Worm (Caenorhabditis elegans): Measurements from ENCODE around the gene snf-9.

snf-9 gene

ce11 chrIV:17285263-17285662 is 26.7 kb upstream of the snf-9 start:
- peak; percentile 35 for TF ChIP-seq lin-39 (tag; optimal IDR thresholded peaks at IDR 0.05)
- no peak for TF ChIP-seq nhr-23 (tag; optimal IDR thresholded peaks at IDR 0.05)
- peak; percentile 49 for TF ChIP-seq nfya-1 (tag; optimal IDR thresholded peaks at IDR 0.05; ENCODE audit: insufficient read depth)
- peak; percentile 33 for TF ChIP-seq fkh-10 (GFP tag; optimal IDR thresholded peaks at IDR 0.05)
- TF ChIP-seq tbx-2 (tag; optimal IDR thresholded peaks at IDR 0.05) = no peak
- TF ChIP-seq skn-1 (tag; optimal IDR thresholded peaks at IDR 0.05) = no peak
- no peak for TF ChIP-seq ceh-28 (tag; optimal IDR thresholded peaks at IDR 0.05)
- TF ChIP-seq nhr-28 (tag; optimal IDR thresholded peaks at IDR 0.05) = no peak
- peak; percentile 29 for TF ChIP-seq snpc-4 (tag; optimal IDR thresholded peaks at IDR 0.05)
- no peak for TF ChIP-seq lsy-12 (tag; optimal IDR thresholded peaks at IDR 0.05)
- TF ChIP-seq ama-1 (optimal IDR thresholded peaks at IDR 0.05) = no peak

- TF ChIP-seq elt-2 (tag; optimal IDR thresholded peaks at IDR 0.05) (peak; percentile 3), ztf-4 (tag; optimal IDR thresholded peaks at IDR 0.05) (no peak), egl-5 (tag; optimal IDR thresholded peaks at IDR 0.05) (peak; percentile 13)
Observed at ce11 chrIV:17287908-17288675, 23.9 kb upstream of the snf-9 start, which contains the start of gene zipt-7.1. TSS of gene zipt-7.1 (minus strand) at chrIV:17288139.

- TF ChIP-seq ama-1 (optimal IDR thresholded peaks at IDR 0.05) (no peak), lin-15B (tag; optimal IDR thresholded peaks at IDR 0.05) (no peak), lsy-12 (tag; optimal IDR thresholded peaks at IDR 0.05) (no peak), egl-5 (tag; optimal IDR thresholded peaks at IDR 0.05) (no peak), sea-2 (GFP tag; optimal IDR thresholded peaks at IDR 0.05) (no peak), pqm-1 (tag; optimal IDR thresholded peaks at IDR 0.05) (no peak), fkh-10 (GFP tag; optimal IDR thresholded peaks at IDR 0.05) (no peak), R02D3.7 (tag; optimal IDR thresholded peaks at IDR 0.05) (no peak), ceh-16 (tag; optimal IDR thresholded peaks at IDR 0.05) (no peak), nhr-25 (tag; optimal IDR thresholded peaks at IDR 0.05) (no peak)
Observed at ce11 chrIV:17291629-17292199, 20.2 kb upstream of the snf-9 start, which contains the start of the genes T28F3.11 and slc-17.4. TSS of gene T28F3.11 (minus strand) at chrIV:17291679. TSS of gene slc-17.4 (minus strand) at chrIV:17291733.

- peak; percentile 59 for TF ChIP-seq elt-2 (tag; optimal IDR thresholded peaks at IDR 0.05)
- peak; percentile 72 for TF ChIP-seq pqm-1 (tag; optimal IDR thresholded peaks at IDR 0.05)
- TF ChIP-seq ZK546.5 (tag; optimal IDR thresholded peaks at IDR 0.05) = no peak
Observed at ce11 chrIV:17292350-17292749, 19.6 kb upstream of the snf-9 start.

- TF ChIP-seq aly-2 (tag; optimal IDR thresholded peaks at IDR 0.05) (no peak), ceh-28 (tag; optimal IDR thresholded peaks at IDR 0.05) (no peak), elt-2 (tag; optimal IDR thresholded peaks at IDR 0.05) (peak; percentile 59), pqm-1 (tag; optimal IDR thresholded peaks at IDR 0.05) (peak; percentile 55), nhr-12 (tag; optimal IDR thresholded peaks at IDR 0.05) (no peak), ceh-82 (tag; optimal IDR thresholded peaks at IDR 0.05) (no peak), unc-62 (GFP tag; optimal IDR thresholded peaks at IDR 0.05) (no peak), zag-1 (tag; optimal IDR thresholded peaks at IDR 0.05) (no peak)
Observed at ce11 chrIV:17293068-17293467, 18.9 kb upstream of the snf-9 start.

- peak; percentile 72 for TF ChIP-seq lin-39 (tag; optimal IDR thresholded peaks at IDR 0.05)
- TF ChIP-seq ZK546.5 (tag; optimal IDR thresholded peaks at IDR 0.05) = no peak
- peak; percentile 40 for TF ChIP-seq hmg-11 (tag; optimal IDR thresholded peaks at IDR 0.05)
- peak; percentile 32 for TF ChIP-seq lin-15B (tag; optimal IDR thresholded peaks at IDR 0.05)
- TF ChIP-seq egl-5 (tag; optimal IDR thresholded peaks at IDR 0.05) = peak; percentile 71
- TF ChIP-seq mml-1 (tag; optimal IDR thresholded peaks at IDR 0.05) = no peak
Observed at ce11 chrIV:17293679-17294078, 18.3 kb upstream of the snf-9 start.

ce11 chrIV:17294489-17294888 is 17.5 kb upstream of the snf-9 start, which contains the start of gene T28F3.5:
TSS of gene T28F3.5 (plus strand) at chrIV:17294789.
- no peak for TF ChIP-seq R02D3.7 (tag; optimal IDR thresholded peaks at IDR 0.05)
- TF ChIP-seq nhr-43 (tag; optimal IDR thresholded peaks at IDR 0.05; ENCODE audit: poor library complexity, severe bottlenecking) = no peak
- no peak for TF ChIP-seq eor-1 (tag; optimal IDR thresholded peaks at IDR 0.05)
- TF ChIP-seq nfya-1 (tag; optimal IDR thresholded peaks at IDR 0.05; ENCODE audit: insufficient read depth) = no peak
- TF ChIP-seq nhr-237 (tag; optimal IDR thresholded peaks at IDR 0.05) = no peak
- no peak for TF ChIP-seq ceh-82 (tag; optimal IDR thresholded peaks at IDR 0.05)

Measured in whole organism, L3 larva.